Worm (Caenorhabditis elegans) whole organism, dauer: Measurements from ENCODE around the gene frh-1.

Source experiments
- unc-62 ChIP-seq: sonication (generic microtip); optimal IDR thresholded peaks from 2 replicates; lab custom pipeline; 2017; ENCODE audit warnings: missing biosample characterization, missing genetic modification reagents, missing genetic modification characterization

frh-1 gene

DNA sequence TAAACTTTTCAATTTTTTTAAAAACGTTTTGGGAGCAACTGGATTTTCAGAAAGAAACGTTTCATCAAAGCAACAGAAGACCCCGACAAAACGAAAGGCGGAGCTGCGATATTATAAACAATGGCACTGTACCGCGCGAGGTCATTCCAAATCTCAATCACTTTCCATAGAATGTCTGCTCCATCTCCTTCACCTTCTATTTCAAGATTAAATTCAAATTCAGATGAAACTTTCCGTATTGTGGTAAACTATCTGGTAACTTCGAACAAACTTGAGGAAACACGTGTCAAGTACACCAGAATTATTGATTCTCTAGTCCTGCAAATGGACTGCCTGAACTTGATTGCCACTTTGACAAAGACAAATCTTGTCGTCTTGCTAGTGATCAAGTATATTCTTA is 23.6 kb downstream of the frh-1 start, which contains the start of gene F28B12.6:
Gene F28B12.6, plus strand, starts transcription at position 49 of the 400 bp plus-strand sequence.
- TF ChIP-seq unc-62 (GFP tag; lab: Kevin White, UChicago): no peak

ce11 chrII:5942593-5942992 is 25.4 kb downstream of the frh-1 start, which contains the start of gene F28B12.1:
Gene F28B12.1, plus strand, starts transcription at chrII:5942927.
- no peak for TF ChIP-seq unc-62 (GFP tag; lab: Kevin White, UChicago)

- TF ChIP-seq unc-62 (GFP tag; lab: Kevin White, UChicago): no peak
Measured at ce11 chrII:5944268-5944667, 27.0 kb downstream of the frh-1 start, which contains the start of gene B0034.2. Gene B0034.2, minus strand, starts transcription at chrII:5944368.

- no peak for TF ChIP-seq unc-62 (GFP tag; lab: Kevin White, UChicago)
Measured at ce11 chrII:5945818-5946217, 28.6 kb downstream of the frh-1 start.

DNA sequence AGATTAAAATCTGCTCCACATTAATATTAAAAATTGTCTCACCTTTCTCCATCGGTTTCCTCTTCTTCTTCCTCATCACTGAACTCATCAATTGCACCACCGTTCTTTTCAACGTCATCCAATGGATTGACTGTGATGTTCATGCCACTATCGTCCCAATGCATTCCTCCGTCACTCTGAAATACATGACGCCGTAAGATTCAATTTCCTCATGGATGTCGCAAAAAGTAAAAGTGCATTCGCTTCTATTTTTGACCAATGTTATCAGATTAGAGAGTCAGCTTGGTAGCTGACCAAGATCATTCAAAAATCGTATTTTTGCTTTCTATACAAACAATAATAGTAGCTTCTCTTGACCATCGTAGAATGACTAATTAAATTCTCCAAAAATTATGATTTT is 29.2 kb downstream of the frh-1 start:
- no peak for TF ChIP-seq unc-62 (GFP tag; lab: Kevin White, UChicago)

- no peak for TF ChIP-seq unc-62 (GFP tag; lab: Kevin White, UChicago)
Measured at ce11 chrII:5948681-5949080, 31.5 kb downstream of the frh-1 start.

DNA sequence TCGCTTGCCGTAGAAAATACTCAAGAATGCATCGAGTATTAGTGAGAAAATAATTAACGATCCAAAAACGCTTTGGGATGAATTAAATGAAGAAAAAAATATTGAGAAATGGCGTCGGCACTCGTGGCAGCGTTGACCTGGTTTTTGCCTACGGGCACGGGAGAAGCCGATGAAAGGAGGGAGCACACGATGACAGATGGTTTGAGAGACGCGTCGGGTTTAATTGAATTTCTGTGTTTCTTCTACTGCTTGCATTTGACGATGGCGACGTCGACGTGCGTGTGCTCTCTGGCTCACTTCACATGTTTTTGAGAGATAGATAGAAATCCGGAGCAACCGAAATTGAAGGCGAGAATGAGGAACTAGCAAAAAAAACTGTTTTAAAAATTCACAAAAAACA is 33.4 kb downstream of the frh-1 start:
- TF ChIP-seq unc-62 (GFP tag; lab: Kevin White, UChicago): no peak

DNA sequence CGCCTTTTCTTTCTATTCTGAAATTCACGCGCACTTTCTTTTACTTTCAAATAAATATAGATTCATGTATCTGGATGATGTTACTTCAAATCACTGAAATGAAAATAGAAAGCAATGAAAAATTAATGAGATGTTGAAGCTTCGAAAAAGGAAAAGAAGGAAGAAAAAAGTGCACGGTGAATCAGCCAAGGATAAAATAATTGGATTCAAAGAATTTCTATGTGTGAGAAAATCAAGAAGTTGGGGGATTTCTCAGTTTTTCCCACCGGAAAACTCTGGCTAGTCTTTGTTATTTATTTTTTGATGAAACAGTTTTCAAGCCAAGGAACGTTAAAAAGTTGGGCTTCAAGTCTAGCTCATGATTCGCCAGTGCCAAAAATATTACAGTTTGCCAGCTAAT is 34.5 kb downstream of the frh-1 start:
- TF ChIP-seq unc-62 (GFP tag; lab: Kevin White, UChicago): no peak

ce11 chrII:5952214-5952613 is 35.0 kb downstream of the frh-1 start:
- TF ChIP-seq unc-62 (GFP tag; lab: Kevin White, UChicago): no peak

DNA sequence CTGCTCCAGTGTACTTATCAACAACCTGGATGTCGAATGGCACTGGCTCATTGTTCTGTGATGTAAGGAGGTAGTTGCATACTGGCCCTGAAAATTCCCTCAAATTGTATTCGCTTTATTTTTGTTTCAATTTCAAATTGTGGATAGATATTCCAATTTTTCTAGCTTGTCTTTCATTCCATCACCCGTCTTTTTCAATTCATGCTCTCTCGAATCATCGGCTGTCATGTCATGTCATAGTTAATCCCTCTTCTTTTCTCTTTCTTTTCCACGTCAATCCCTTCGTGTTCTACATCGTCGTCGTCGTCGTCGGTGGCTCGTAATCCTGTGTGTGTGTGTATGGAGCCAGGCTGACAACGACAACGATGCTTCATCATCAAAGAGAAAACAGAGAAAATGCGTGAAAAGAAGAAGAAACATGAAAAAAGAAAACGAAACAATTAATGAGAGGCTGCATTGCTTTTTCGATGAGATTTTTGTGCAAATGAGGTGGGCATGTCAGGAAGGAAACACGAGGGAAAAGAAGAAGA is 38.5 kb downstream of the frh-1 start:
- no peak for TF ChIP-seq unc-62 (GFP tag; lab: Kevin White, UChicago)

DNA sequence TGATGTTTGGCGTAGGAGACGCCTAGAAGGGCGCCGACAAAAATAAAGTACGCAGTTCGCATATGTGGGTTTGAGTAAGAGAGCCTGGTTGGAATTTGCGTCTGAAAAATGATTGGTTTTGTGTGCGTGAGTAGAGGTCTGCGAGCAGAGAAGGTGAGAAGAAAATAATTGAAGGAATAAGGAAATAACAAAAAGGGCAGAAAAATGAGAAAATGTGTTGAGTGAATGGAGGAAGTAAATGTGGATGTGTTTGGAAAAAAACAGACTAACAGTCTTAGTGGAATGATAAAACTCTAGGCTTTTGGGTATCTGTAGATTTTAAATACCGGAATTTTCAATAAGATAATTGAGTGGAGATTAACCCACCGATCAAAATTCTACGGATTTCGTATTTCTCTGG is 39.4 kb downstream of the frh-1 start, which contains the start of gene casy-1:
Gene casy-1, minus strand, starts transcription at position 101 of the 400 bp plus-strand sequence.
- no peak for TF ChIP-seq unc-62 (GFP tag; lab: Kevin White, UChicago)

ce11 chrII:5957803-5958367 is 40.7 kb downstream of the frh-1 start:
- no peak for TF ChIP-seq unc-62 (GFP tag; lab: Kevin White, UChicago)

- TF ChIP-seq unc-62 (GFP tag; lab: Kevin White, UChicago): no peak
Measured at ce11 chrII:5959575-5960119, 42.4 kb downstream of the frh-1 start.

DNA sequence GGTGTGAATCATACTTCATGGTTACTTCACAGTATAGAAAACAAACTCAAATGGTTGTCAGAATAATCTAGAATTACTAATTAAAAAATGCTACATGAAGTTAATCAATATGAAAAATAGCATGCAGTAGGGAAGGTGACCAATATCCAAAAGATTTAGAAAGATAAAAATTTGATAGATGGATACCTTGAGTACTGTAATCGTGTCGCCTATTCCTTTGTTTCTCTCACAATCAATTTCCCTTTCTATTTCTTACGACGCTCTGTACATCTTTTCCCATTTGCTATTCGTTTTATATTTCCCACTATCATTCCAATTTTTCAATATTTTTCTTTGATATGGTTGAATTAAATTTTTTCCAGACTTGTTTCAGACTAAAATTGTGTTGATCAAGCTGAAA is 44.1 kb downstream of the frh-1 start, which contains the start of gene B0034.7:
Gene B0034.7, plus strand, starts transcription at position 301 of the 400 bp plus-strand sequence.
- no peak for TF ChIP-seq unc-62 (GFP tag; lab: Kevin White, UChicago)

DNA sequence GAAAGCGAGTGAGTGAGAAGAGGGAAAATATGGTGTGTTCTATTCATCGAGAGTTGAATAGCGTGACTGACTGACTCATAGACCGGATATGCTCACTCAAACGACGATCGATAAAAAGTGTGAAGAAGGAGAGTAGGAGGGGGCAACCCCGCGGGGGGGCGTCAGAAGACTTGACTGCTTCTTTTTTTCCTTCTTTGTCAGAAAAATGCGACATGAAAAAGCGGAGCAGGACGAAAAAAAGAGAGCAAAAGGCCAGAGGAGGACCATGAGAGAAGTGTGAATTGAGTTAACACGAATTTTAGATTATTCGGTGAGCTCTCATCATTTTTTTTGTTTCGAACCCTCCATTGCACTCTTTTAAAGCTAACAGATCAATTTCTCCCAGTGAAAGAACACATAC is 45.1 kb downstream of the frh-1 start:
- TF ChIP-seq unc-62 (GFP tag; lab: Kevin White, UChicago): no peak

DNA sequence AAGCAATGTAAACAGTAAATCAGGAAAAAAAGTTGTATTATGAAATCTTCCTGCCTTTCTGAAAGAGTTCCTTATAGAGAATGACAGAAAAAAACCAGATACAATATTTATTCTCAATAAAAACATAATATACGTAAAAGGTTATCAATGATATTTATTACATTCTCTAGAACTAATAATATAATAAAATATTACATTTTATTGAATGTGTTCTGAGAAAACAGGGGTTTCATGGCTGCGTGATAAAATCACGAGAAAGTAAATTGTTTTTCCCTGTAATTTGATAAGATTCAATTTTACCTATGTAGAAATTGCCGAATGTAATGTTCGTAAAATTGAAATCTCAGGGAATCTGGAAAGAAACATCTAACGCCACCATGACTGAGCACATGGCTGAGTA is 47.7 kb downstream of the frh-1 start:
- no peak for TF ChIP-seq unc-62 (GFP tag; lab: Kevin White, UChicago)

DNA sequence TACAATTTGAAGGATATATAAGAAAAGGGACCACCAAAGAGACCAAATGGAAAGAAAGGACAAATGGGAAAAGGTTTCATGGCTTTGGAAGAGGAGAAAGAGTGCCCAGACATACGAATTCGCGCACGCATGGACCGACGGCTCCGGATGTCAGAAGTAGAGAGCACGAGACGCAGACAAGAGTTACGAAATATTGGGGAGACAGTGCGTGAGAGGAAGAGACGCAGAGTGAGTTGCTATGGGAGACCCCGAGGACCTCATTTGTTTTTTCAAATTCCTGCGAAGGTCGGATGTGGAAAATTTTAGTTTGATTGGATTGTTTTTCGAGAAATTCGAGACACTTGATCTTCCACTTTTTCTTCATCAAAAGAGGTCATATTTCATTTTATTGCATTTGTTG is 49.4 kb downstream of the frh-1 start:
- TF ChIP-seq unc-62 (GFP tag; lab: Kevin White, UChicago): no peak
